Worm (Caenorhabditis elegans) whole organism, L3 larva: Measurements from ENCODE around the gene nhr-290.

Experiments used
- R02D3.7 ChIP-seq: fragments of 150-350 bp; optimal IDR thresholded peaks from 2 replicates; lab custom pipeline; 2014; ENCODE audit warnings: missing biosample characterization, missing genetic modification characterization
- ZK546.5 ChIP-seq: sonication (generic microtip); optimal IDR thresholded peaks from 2 replicates; lab custom pipeline; 2017; ENCODE audit warnings: missing biosample characterization, missing genetic modification characterization
- ama-1 ChIP-seq: fragments of 150-350 bp; optimal IDR thresholded peaks from 2 replicates; lab custom pipeline; 2018
- ceh-16 ChIP-seq: sonication (generic microtip); optimal IDR thresholded peaks from 2 replicates; lab custom pipeline; 2017; ENCODE audit warnings: missing biosample characterization, missing genetic modification characterization
- ceh-9 ChIP-seq: sonication (generic microtip); optimal IDR thresholded peaks from 2 replicates; lab custom pipeline; 2018; ENCODE audit warnings: missing biosample characterization, missing genetic modification characterization
- daf-12 ChIP-seq: fragments of 150-350 bp; optimal IDR thresholded peaks from 2 replicates; lab custom pipeline; 2014; ENCODE audit warnings: missing biosample characterization, missing genetic modification reagents, missing genetic modification characterization
- lin-39 ChIP-seq: fragments of 150-350 bp; optimal IDR thresholded peaks from 2 replicates; lab custom pipeline; 2018; ENCODE audit warnings: missing biosample characterization, missing genetic modification reagents, missing genetic modification characterization
- mdl-1 ChIP-seq: fragments of 150-350 bp; optimal IDR thresholded peaks from 2 replicates; lab custom pipeline; 2014; ENCODE audit warnings: missing biosample characterization, missing genetic modification characterization
- nfya-1 ChIP-seq: sonication (generic microtip); optimal IDR thresholded peaks from 2 replicates; lab custom pipeline; 2017; ENCODE audit warnings: missing genetic modification characterization, mild to moderate bottlenecking, missing compliant biosample characterization, antibody characterized with exemption, moderate library complexity; ENCODE audit not compliant: insufficient read depth
- nhr-12 ChIP-seq: fragments of 150-350 bp; optimal IDR thresholded peaks from 2 replicates; lab custom pipeline; 2014; ENCODE audit warnings: missing biosample characterization, missing genetic modification characterization
- nhr-77 ChIP-seq: fragments of 150-350 bp; optimal IDR thresholded peaks from 2 replicates; lab custom pipeline; 2014; ENCODE audit warnings: missing biosample characterization, missing genetic modification characterization
- skn-1 ChIP-seq: fragments of 150-350 bp; optimal IDR thresholded peaks from 2 replicates; lab custom pipeline; 2014; ENCODE audit warnings: missing biosample characterization, missing genetic modification characterization
- ztf-11 ChIP-seq: fragments of 150-350 bp; optimal IDR thresholded peaks from 2 replicates; lab custom pipeline; 2014; ENCODE audit warnings: missing biosample characterization, missing genetic modification characterization

DNA sequence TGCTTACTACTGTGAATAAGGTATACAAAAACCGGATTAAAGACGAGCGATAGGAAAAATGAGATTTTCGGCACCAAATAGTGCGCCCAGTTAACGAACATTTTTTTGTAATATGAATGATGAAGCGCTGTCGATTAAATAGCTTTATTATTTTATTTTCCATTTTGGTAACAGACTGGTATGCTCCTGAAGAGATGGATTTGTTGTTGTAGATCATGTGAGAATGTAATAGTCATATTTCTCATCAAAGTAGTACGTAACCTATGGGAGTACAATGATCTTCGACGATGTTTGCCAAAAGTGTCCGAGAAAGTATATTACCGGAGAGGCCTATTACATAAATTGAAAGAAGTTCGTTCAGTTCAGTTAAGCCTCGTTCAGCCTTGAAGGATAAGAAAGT is 3.3 kb upstream of the nhr-290 start, which contains the start of gene srj-19:
- TF ChIP-seq nfya-1 (no peak), R02D3.7 (tag; lab: Kevin White, UChicago) (no peak), ZK546.5 (no peak), ceh-9 (no peak), daf-12 (tag; lab: Kevin White, UChicago) (no peak), nhr-77 (tag; lab: Kevin White, UChicago) (no peak), nhr-12 (tag; lab: Kevin White, UChicago) (no peak), skn-1 (no peak), lin-39 (tag; lab: Kevin White, UChicago) (no peak), ztf-11 (no peak), mdl-1 (tag; lab: Kevin White, UChicago) (no peak), ama-1 (no peak), ceh-16 (tag; lab: Kevin White, UChicago) (no peak)
